Worm (Caenorhabditis elegans) whole organism, L1 larva: ENCODE measurements around the gene C37C3.2.

ENCODE experiments used
- dpl-1 ChIP-seq, 3 experiments: fragments of 150-350 bp in 2 of 3; sonication (generic microtip) in 1 of 3; optimal IDR thresholded peaks; 2 replicates each; lab custom pipeline; 2014 to 2017; ENCODE audit warnings: missing biosample characterization in 3 of 3, missing genetic modification characterization in 3 of 3, missing genetic modification reagents in 3 of 3
- fkh-8 ChIP-seq: sonication (generic microtip); optimal IDR thresholded peaks from 2 replicates; lab custom pipeline; 2016; ENCODE audit warnings: mild to moderate bottlenecking, missing genetic modification characterization, missing compliant biosample characterization
- nhr-11 ChIP-seq: fragments of 150-350 bp; optimal IDR thresholded peaks from 2 replicates; lab custom pipeline; 2014; ENCODE audit warnings: missing biosample characterization, missing genetic modification characterization
- skn-1 ChIP-seq: fragments of 150-350 bp; optimal IDR thresholded peaks from 2 replicates; lab custom pipeline; 2014; ENCODE audit warnings: missing biosample characterization, missing genetic modification characterization
- ztf-11 ChIP-seq, 2 experiments: sonication (generic microtip); optimal IDR thresholded peaks; 2 replicates each; lab custom pipeline; 2016 to 2017; ENCODE audit warnings: missing genetic modification characterization in 2 of 2, missing biosample characterization in 1 of 2, missing compliant biosample characterization in 1 of 2

DNA sequence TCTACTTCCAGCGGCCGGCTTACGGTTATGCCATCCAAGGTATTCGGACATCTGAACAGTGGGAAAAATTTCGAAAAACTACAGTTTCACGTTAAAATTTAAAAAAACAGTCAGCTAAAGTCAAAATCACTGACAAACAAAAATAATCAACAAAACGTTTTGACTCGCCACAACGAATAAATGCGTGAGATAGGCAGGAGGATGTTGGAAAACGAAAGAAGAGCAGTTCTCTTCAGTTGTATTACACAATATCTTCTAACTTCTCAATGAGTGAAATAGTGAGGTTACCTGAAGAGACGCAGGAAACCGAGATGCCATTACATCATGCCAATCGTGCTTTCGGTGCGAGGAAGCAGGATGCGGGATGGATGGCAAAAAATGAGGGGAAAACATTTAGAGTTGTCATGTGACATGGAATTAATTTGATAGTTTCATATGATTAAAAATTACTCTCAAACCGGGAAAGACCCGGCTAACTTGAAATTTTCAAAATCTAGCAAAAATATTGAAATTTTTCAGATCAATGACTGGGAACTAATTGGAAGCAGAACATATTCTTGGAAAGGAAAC lies 38.2 kb downstream of the C37C3.2 start, which contains the start of gene F40A3.6:
- TF ChIP-seq skn-1 (tag; lab: Kevin White, UChicago) (no peak), fkh-8 (tag; lab: Kevin White, UChicago) (no peak), dpl-1 (GFP tag; optimal IDR thresholded peaks at IDR 0.05; lab: Kevin White, UChicago) (no peak), nhr-11 (no peak), ztf-11 (tag; optimal IDR thresholded peaks at IDR 0.05; lab: Kevin White, UChicago) (no peak)
